Worm (Caenorhabditis elegans): Measurements from ENCODE around the gene ZK1127.12.

Gene ZK1127.12

DNA sequence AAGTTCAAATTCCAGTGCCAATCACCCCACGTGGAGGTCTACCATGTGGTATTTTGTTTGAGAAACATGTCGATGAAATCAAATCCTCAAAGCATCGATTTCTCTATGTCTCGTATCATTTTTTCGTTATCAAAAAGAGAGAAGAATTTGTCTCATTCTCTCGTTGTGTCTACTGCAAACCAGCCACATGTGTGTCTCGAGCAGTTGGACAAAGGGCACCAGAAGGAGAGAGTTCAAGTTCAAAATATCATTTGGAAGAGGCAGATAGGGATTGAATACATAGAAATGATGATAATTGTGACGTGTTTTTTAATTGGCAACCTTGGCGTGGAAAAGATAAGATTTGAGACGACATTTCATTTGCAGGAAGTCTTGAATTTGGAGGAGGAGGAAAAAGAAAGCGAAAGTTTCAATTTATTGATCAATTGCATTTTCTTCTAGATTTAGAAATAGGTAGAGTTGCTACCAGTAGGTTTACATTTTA lies 7.4 kb downstream of the ZK1127.12 start:
- TF ChIP-seq F26F4.8 (GFP tag; conservative IDR thresholded peaks at IDR 0.05) (no peak), dmd-8 (GFP tag; IDR thresholded peaks at IDR 0.05) (no peak), nhr-25 (tag; optimal IDR thresholded peaks at IDR 0.05; ENCODE audit: borderline replicate concordance, insufficient read depth) (peak; percentile 23), vab-7 (GFP tag; IDR thresholded peaks at IDR 0.05) (no peak), ceh-82 (tag; optimal IDR thresholded peaks at IDR 0.05) (no peak), mxl-2 (GFP tag; conservative IDR thresholded peaks at IDR 0.05) (no peak), dve-1 (tag; optimal IDR thresholded peaks at IDR 0.05; ENCODE audit: insufficient read depth) (peak; percentile 69), hif-1 (tag; optimal IDR thresholded peaks at IDR 0.05) (no peak), mdl-1 (tag; optimal IDR thresholded peaks at IDR 0.05) (peak in 1 of 2 experiments; percentile 88), duxl-1 (tag; optimal IDR thresholded peaks at IDR 0.05; ENCODE audit: poor library complexity) (no peak), spr-1 (tag; optimal IDR thresholded peaks at IDR 0.05) (no peak), nhr-237 (tag; optimal IDR thresholded peaks at IDR 0.05) (no peak), nhr-11 (tag; optimal IDR thresholded peaks at IDR 0.05) (no peak), sdz-12 (GFP tag; optimal IDR thresholded peaks at IDR 0.05) (no peak), hlh-30 (tag; optimal IDR thresholded peaks at IDR 0.05; ENCODE audit: insufficient read depth) (peak; percentile 85), nhr-76 (tag; optimal IDR thresholded peaks at IDR 0.05) (no peak), gei-8 (GFP tag; optimal IDR thresholded peaks at IDR 0.05) (no peak), attf-4 (tag; optimal IDR thresholded peaks at IDR 0.05) (no peak), nhr-111 (GFP tag; optimal IDR thresholded peaks at IDR 0.05) (no peak), daf-8 (GFP tag; IDR thresholded peaks at IDR 0.05) (no peak), tra-1 (GFP tag; IDR thresholded peaks at IDR 0.05) (peak; percentile 63; the same call in 1 of the 2 replicates), nhr-28 (tag; optimal IDR thresholded peaks at IDR 0.05) (peak; percentile 66), ceh-32 (tag; optimal IDR thresholded peaks at IDR 0.05; ENCODE audit: poor library complexity) (no peak), ZK546.5 (tag; optimal IDR thresholded peaks at IDR 0.05) (no peak), ztf-11 (tag; optimal IDR thresholded peaks at IDR 0.05) (no peak), dpl-1 (GFP tag; optimal IDR thresholded peaks at IDR 0.05) (no peak), Y75B8A.6 (GFP tag; IDR thresholded peaks at IDR 0.05) (0 out of 2 replicates have a peak, but pooled peaks have one; percentile 82), tag-97 (GFP tag; IDR thresholded peaks at IDR 0.05) (no peak), aha-1 (tag) (peak; percentile 80), lsy-2 (tag; optimal IDR thresholded peaks at IDR 0.05) (peak in 1 of 2 experiments; percentile 55), hlh-11 (tag; optimal IDR thresholded peaks at IDR 0.05) (peak; percentile 85), lin-1 (GFP tag; IDR thresholded peaks at IDR 0.05) (peak; percentile 42; the same call in 1 of the 2 replicates), aly-2 (tag; optimal IDR thresholded peaks at IDR 0.05) (no peak), ceh-44 (GFP tag; IDR thresholded peaks at IDR 0.05) (no peak), mxl-3 (GFP tag; optimal IDR thresholded peaks at IDR 0.05) (peak; percentile 94), spr-3 (GFP tag; optimal IDR thresholded peaks at IDR 0.05) (no peak), daf-16 (GFP tag; optimal IDR thresholded peaks at IDR 0.05) (peak in 1 of 2 experiments; percentile 10), daf-16 (tag; optimal IDR thresholded peaks at IDR 0.05) (peak; percentile 62), nhr-48 (tag; optimal IDR thresholded peaks at IDR 0.05) (peak; percentile 45), nhr-42 (GFP tag; IDR thresholded peaks at IDR 0.05) (no peak), unc-39 (tag; optimal IDR thresholded peaks at IDR 0.05) (no peak), dmd-6 (GFP tag; IDR thresholded peaks at IDR 0.05) (peak; percentile 84), daf-12 (tag; optimal IDR thresholded peaks at IDR 0.05) (no peak), egl-43 (GFP tag; IDR thresholded peaks at IDR 0.05) (no peak), php-3 (GFP tag; IDR thresholded peaks at IDR 0.05) (peak; percentile 51), snpc-1.2 (GFP tag; IDR thresholded peaks at IDR 0.05) (no peak), arid-1 (GFP tag; conservative IDR thresholded peaks at IDR 0.05) (0 out of 2 replicates have a peak, but pooled peaks have one; percentile 51), mep-1 (tag; optimal IDR thresholded peaks at IDR 0.05) (peak; percentile 53), pqm-1 (tag; optimal IDR thresholded peaks at IDR 0.05) (peak; percentile 57), Y5F2A.4 (GFP tag; optimal IDR thresholded peaks at IDR 0.05) (no peak), lin-38 (GFP tag; IDR thresholded peaks at IDR 0.05) (peak; percentile 11; the same call in 1 of the 2 replicates)

Measured in whole organism, L4 larva.